Fruit fly (Drosophila melanogaster): Measurements from ENCODE around the gene NimB4.

Gene NimB4

dm6 chr2L:13969876-13970275 is at the start of gene NimB4, which contains the start of gene NimB5:
TSS of gene NimB4 (minus strand) at chr2L:13969976.
TSS of gene NimB5 (plus strand) at chr2L:13970177.
- TF ChIP-seq psq (optimal IDR thresholded peaks at IDR 0.05) (no peak), usp (GFP tag; optimal IDR thresholded peaks at IDR 0.05) (no peak), pan (optimal IDR thresholded peaks at IDR 0.05) (no peak), CG8478 (optimal IDR thresholded peaks at IDR 0.05) (no peak), EcR (GFP tag; optimal IDR thresholded peaks at IDR 0.05) (no peak), Dll (optimal IDR thresholded peaks at IDR 0.05) (no peak)

- no peak for TF ChIP-seq usp (GFP tag; optimal IDR thresholded peaks at IDR 0.05)
- no peak for TF ChIP-seq EcR (GFP tag; optimal IDR thresholded peaks at IDR 0.05)
- no peak for TF ChIP-seq psq (optimal IDR thresholded peaks at IDR 0.05)
- TF ChIP-seq pan (optimal IDR thresholded peaks at IDR 0.05): no peak
- no peak for TF ChIP-seq CG8478 (optimal IDR thresholded peaks at IDR 0.05)
- TF ChIP-seq Dll (optimal IDR thresholded peaks at IDR 0.05): no peak
Measured at dm6 chr2L:14015109-14015508, 45.3 kb upstream of the NimB4 start.

- no peak for TF ChIP-seq psq (optimal IDR thresholded peaks at IDR 0.05)
- TF ChIP-seq usp (GFP tag; optimal IDR thresholded peaks at IDR 0.05): no peak
Measured at dm6 chr2L:14013478-14013877, 43.7 kb upstream of the NimB4 start.

- TF ChIP-seq pan (optimal IDR thresholded peaks at IDR 0.05) (no peak), EcR (GFP tag; optimal IDR thresholded peaks at IDR 0.05) (no peak), usp (GFP tag; optimal IDR thresholded peaks at IDR 0.05) (no peak), CG8478 (optimal IDR thresholded peaks at IDR 0.05) (no peak), Dll (optimal IDR thresholded peaks at IDR 0.05) (no peak), psq (optimal IDR thresholded peaks at IDR 0.05) (no peak)
Measured at dm6 chr2L:14012304-14013054, 42.7 kb upstream of the NimB4 start, which contains the start of gene bgm. TSS of gene bgm (plus strand) at chr2L:14013004.

- TF ChIP-seq pan (optimal IDR thresholded peaks at IDR 0.05) (no peak), psq (optimal IDR thresholded peaks at IDR 0.05) (no peak), Dll (optimal IDR thresholded peaks at IDR 0.05) (no peak), EcR (GFP tag; optimal IDR thresholded peaks at IDR 0.05) (no peak), CG8478 (optimal IDR thresholded peaks at IDR 0.05) (no peak), usp (GFP tag; optimal IDR thresholded peaks at IDR 0.05) (no peak)
Measured at dm6 chr2L:14011591-14012303, 42.0 kb upstream of the NimB4 start.

dm6 chr2L:14010410-14010809 is 40.6 kb upstream of the NimB4 start:
- TF ChIP-seq CG8478 (optimal IDR thresholded peaks at IDR 0.05) (no peak), psq (optimal IDR thresholded peaks at IDR 0.05) (no peak), Dll (optimal IDR thresholded peaks at IDR 0.05) (no peak), pan (optimal IDR thresholded peaks at IDR 0.05) (no peak), EcR (GFP tag; optimal IDR thresholded peaks at IDR 0.05) (no peak), usp (GFP tag; optimal IDR thresholded peaks at IDR 0.05) (no peak)

- TF ChIP-seq psq (optimal IDR thresholded peaks at IDR 0.05): no peak
Measured at dm6 chr2L:14007801-14008200, 38.0 kb upstream of the NimB4 start, which contains the start of gene CG42692. TSS of gene CG42692 (plus strand) at chr2L:14008101.

dm6 chr2L:14001887-14002286 is 32.1 kb upstream of the NimB4 start:
- TF ChIP-seq EcR (GFP tag; optimal IDR thresholded peaks at IDR 0.05) (no peak), usp (GFP tag; optimal IDR thresholded peaks at IDR 0.05) (no peak), pan (optimal IDR thresholded peaks at IDR 0.05) (no peak), psq (optimal IDR thresholded peaks at IDR 0.05) (no peak), CG8478 (optimal IDR thresholded peaks at IDR 0.05) (no peak), Dll (optimal IDR thresholded peaks at IDR 0.05) (no peak)

- TF ChIP-seq pan (optimal IDR thresholded peaks at IDR 0.05) (no peak), EcR (GFP tag; optimal IDR thresholded peaks at IDR 0.05) (no peak), usp (GFP tag; optimal IDR thresholded peaks at IDR 0.05) (no peak), Dll (optimal IDR thresholded peaks at IDR 0.05) (no peak), CG8478 (optimal IDR thresholded peaks at IDR 0.05) (no peak), psq (optimal IDR thresholded peaks at IDR 0.05) (no peak)
Measured at dm6 chr2L:14001078-14001477, 31.3 kb upstream of the NimB4 start, which contains the start of gene rk. TSS of gene rk (minus strand) at chr2L:14001248.

- no peak for TF ChIP-seq Dll (optimal IDR thresholded peaks at IDR 0.05)
- no peak for TF ChIP-seq psq (optimal IDR thresholded peaks at IDR 0.05)
- TF ChIP-seq usp (GFP tag; optimal IDR thresholded peaks at IDR 0.05): no peak
Measured at dm6 chr2L:13998952-13999351, 29.2 kb upstream of the NimB4 start.

dm6 chr2L:13979826-13980225 is 10.1 kb upstream of the NimB4 start, which contains the start of gene NimC2:
TSS of gene NimC2 (plus strand) at chr2L:13980126.
- TF ChIP-seq usp (GFP tag; optimal IDR thresholded peaks at IDR 0.05) (no peak), Dll (optimal IDR thresholded peaks at IDR 0.05) (no peak), CG8478 (optimal IDR thresholded peaks at IDR 0.05) (no peak), psq (optimal IDR thresholded peaks at IDR 0.05) (no peak), pan (optimal IDR thresholded peaks at IDR 0.05) (no peak), EcR (GFP tag; optimal IDR thresholded peaks at IDR 0.05) (no peak)

- TF ChIP-seq psq (optimal IDR thresholded peaks at IDR 0.05) (no peak), pan (optimal IDR thresholded peaks at IDR 0.05) (no peak), usp (GFP tag; optimal IDR thresholded peaks at IDR 0.05) (no peak), CG8478 (optimal IDR thresholded peaks at IDR 0.05) (no peak), EcR (GFP tag; optimal IDR thresholded peaks at IDR 0.05) (no peak), Dll (optimal IDR thresholded peaks at IDR 0.05) (no peak)
Measured at dm6 chr2L:13977073-13977472, 7.3 kb upstream of the NimB4 start, which contains the start of gene Cyp28a5. TSS of gene Cyp28a5 (plus strand) at chr2L:13977302.

All from whole organism.